Worm (Caenorhabditis elegans): ENCODE measurements around the gene cla-1.

The cla-1 gene

ce11 chrIV:7552958-7553553, 35.7 kb upstream of the cla-1 start, which contains the start of gene dif-1 (continued):
- TF ChIP-seq F49E8.2 (tag; optimal IDR thresholded peaks at IDR 0.05; ENCODE audit: borderline replicate concordance) = no peak
- no peak for TF ChIP-seq F44E2.7 (GFP tag; IDR thresholded peaks at IDR 0.05)
- TF ChIP-seq hlh-30 (tag; optimal IDR thresholded peaks at IDR 0.05; ENCODE audit: insufficient read depth) = peak; percentile 27
- TF ChIP-seq lsy-2 (tag; optimal IDR thresholded peaks at IDR 0.05) = peak in 1 of 2 experiments; percentile 40
- no peak for TF ChIP-seq ztf-7 (tag; optimal IDR thresholded peaks at IDR 0.05)
- TF ChIP-seq zag-1 (tag; optimal IDR thresholded peaks at IDR 0.05) = no peak
- no peak for TF ChIP-seq saeg-2 (GFP tag; IDR thresholded peaks at IDR 0.05)
- peak in 1 of 2 experiments; percentile 78 for TF ChIP-seq daf-16 (GFP tag; optimal IDR thresholded peaks at IDR 0.05)
- TF ChIP-seq daf-16 (tag; optimal IDR thresholded peaks at IDR 0.05) = peak; percentile 92
- no peak for TF ChIP-seq aha-1 (tag)
- no peak for TF ChIP-seq F26F4.8 (GFP tag; conservative IDR thresholded peaks at IDR 0.05)
- TF ChIP-seq Y48G9A.11 (GFP tag; IDR thresholded peaks at IDR 0.05) = no peak
- no peak for TF ChIP-seq nhr-76 (tag; optimal IDR thresholded peaks at IDR 0.05)
- TF ChIP-seq nhr-237 (tag; optimal IDR thresholded peaks at IDR 0.05) = no peak
- peak; percentile 73 for TF ChIP-seq hlh-11 (tag; optimal IDR thresholded peaks at IDR 0.05)
- no peak for TF ChIP-seq ceh-82 (tag; optimal IDR thresholded peaks at IDR 0.05)

ce11 chrIV:7554351-7554750, 34.4 kb upstream of the cla-1 start, which contains the start of gene F49E8.6:
F49E8.6 (minus strand) TSS chrIV:7554667.
- TF ChIP-seq dmd-8 (GFP tag; IDR thresholded peaks at IDR 0.05) (no peak), aha-1 (tag) (peak; percentile 46), lin-13 (GFP tag; optimal IDR thresholded peaks at IDR 0.05) (no peak), nhr-11 (tag; optimal IDR thresholded peaks at IDR 0.05) (peak; percentile 40)

ce11 chrIV:7556265-7556866, 32.4 kb upstream of the cla-1 start, which contains the start of the genes F49E8.7, F49E8.8 and nprl-2:
F49E8.7 (minus strand) TSS chrIV:7556365.
F49E8.8 (plus strand) TSS chrIV:7556637.
nprl-2 (plus strand) TSS chrIV:7556816.
- TF ChIP-seq zfp-3 (GFP tag; conservative IDR thresholded peaks at IDR 0.05) (no peak), lim-7 (GFP tag; IDR thresholded peaks at IDR 0.05) (no peak), ceh-44 (GFP tag; IDR thresholded peaks at IDR 0.05) (no peak)

- TF ChIP-seq sdz-12 (GFP tag; optimal IDR thresholded peaks at IDR 0.05) (no peak), zip-2 (tag; optimal IDR thresholded peaks at IDR 0.05) (no peak), jun-1 (tag; optimal IDR thresholded peaks at IDR 0.05) (no peak), vab-7 (GFP tag; IDR thresholded peaks at IDR 0.05) (no peak), hif-1 (tag; optimal IDR thresholded peaks at IDR 0.05) (no peak), snpc-1.2 (GFP tag; IDR thresholded peaks at IDR 0.05) (0 out of 2 replicates have a peak, but pooled peaks have one; percentile 15), ZK337.2 (GFP tag; IDR thresholded peaks at IDR 0.05) (no peak), ama-1 (optimal IDR thresholded peaks at IDR 0.05) (peak; percentile 54), zfp-2 (tag; optimal IDR thresholded peaks at IDR 0.05) (no peak), lir-3 (tag; optimal IDR thresholded peaks at IDR 0.05) (no peak)
Measured at ce11 chrIV:7558653-7559052, 30.1 kb upstream of the cla-1 start.

- TF ChIP-seq nhr-102 (tag; optimal IDR thresholded peaks at IDR 0.05) (no peak), arid-1 (GFP tag; conservative IDR thresholded peaks at IDR 0.05) (0 out of 2 replicates have a peak, but pooled peaks have one; percentile 21), lin-38 (GFP tag; IDR thresholded peaks at IDR 0.05) (peak; percentile 6; the same call in 1 of the 2 replicates)
Measured at ce11 chrIV:7559237-7559636, 29.5 kb upstream of the cla-1 start.

All from whole organism, L4 larva.